Fruit fly (Drosophila melanogaster): Measurements from ENCODE around the gene Cyp4e3.

The Cyp4e3 gene

DNA sequence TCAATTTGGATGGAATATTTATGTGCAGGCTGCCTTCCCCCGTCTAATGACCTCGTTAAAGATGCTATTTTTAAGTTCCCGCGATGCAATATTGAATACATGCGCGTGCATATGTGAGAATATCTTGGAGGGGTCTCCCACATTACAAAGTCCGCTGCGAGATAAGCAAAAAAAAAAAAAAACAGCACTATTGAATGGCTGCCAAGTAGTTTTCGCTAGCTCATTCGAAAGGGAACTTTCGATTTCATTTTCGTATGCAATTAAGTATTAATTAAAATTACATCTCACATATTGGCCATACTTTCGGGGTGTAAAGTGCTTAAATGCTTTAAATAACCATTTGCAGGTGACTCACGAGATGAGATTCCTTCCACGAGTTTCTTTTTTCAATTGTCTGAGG, 42.8 kb downstream of the Cyp4e3 start (continued):
- TF ChIP-seq CG32006 (GFP tag; optimal IDR thresholded peaks at IDR 0.05) (no peak), Hr4 (GFP tag; optimal IDR thresholded peaks at IDR 0.05) (peak; percentile 28), Gug (GFP tag; IDR thresholded peaks at IDR 0.05) (no peak), vri (GFP tag; optimal IDR thresholded peaks at IDR 0.05) (no peak), CG10669 (GFP tag; optimal IDR thresholded peaks at IDR 0.05) (peak; percentile 10), pdm3 (GFP tag; optimal IDR thresholded peaks at IDR 0.05) (no peak), Sox15 (GFP tag; optimal IDR thresholded peaks at IDR 0.05) (no peak), CG8632 (GFP tag; optimal IDR thresholded peaks at IDR 0.05) (no peak), OdsH (GFP tag; optimal IDR thresholded peaks at IDR 0.05) (no peak), CG3919 (GFP tag; optimal IDR thresholded peaks at IDR 0.05) (no peak), CG11762 (GFP tag; optimal IDR thresholded peaks at IDR 0.05; ENCODE audit: insufficient read depth) (no peak), acj6 (GFP tag; optimal IDR thresholded peaks at IDR 0.05) (no peak), CG3032 (tag; optimal IDR thresholded peaks at IDR 0.05) (no peak), Ets21C (GFP tag; optimal IDR thresholded peaks at IDR 0.05) (no peak), Eip78C (GFP tag) (peak; percentile 49), CG10631 (GFP tag; optimal IDR thresholded peaks at IDR 0.05) (no peak), CG8119 (GFP tag; IDR thresholded peaks at IDR 0.05) (peak; percentile 55; the same call in 2 of the 3 replicates), CG9139 (GFP tag; optimal IDR thresholded peaks at IDR 0.05) (no peak), topi (GFP tag; optimal IDR thresholded peaks at IDR 0.05) (no peak), CG6792 (GFP tag; optimal IDR thresholded peaks at IDR 0.05) (no peak), CG1621 (tag; optimal IDR thresholded peaks at IDR 0.05) (no peak), Eip75B (GFP tag; optimal IDR thresholded peaks at IDR 0.05) (no peak), CG11902 (GFP tag; optimal IDR thresholded peaks at IDR 0.05) (no peak), net (GFP tag; optimal IDR thresholded peaks at IDR 0.05) (no peak), lz (GFP tag; optimal IDR thresholded peaks at IDR 0.05) (no peak), achi (GFP tag; optimal IDR thresholded peaks at IDR 0.05) (no peak), fkh (GFP tag; optimal IDR thresholded peaks at IDR 0.05) (no peak), CG4318 (GFP tag; optimal IDR thresholded peaks at IDR 0.05) (no peak), salr (GFP tag; optimal IDR thresholded peaks at IDR 0.05) (peak in 1 of 2 experiments; percentile 13), CG11294 (GFP tag; IDR thresholded peaks at IDR 0.05) (no peak), Lpt (GFP tag; optimal IDR thresholded peaks at IDR 0.05) (peak; percentile 42), spab (GFP tag; optimal IDR thresholded peaks at IDR 0.05) (peak; percentile 29)

DNA sequence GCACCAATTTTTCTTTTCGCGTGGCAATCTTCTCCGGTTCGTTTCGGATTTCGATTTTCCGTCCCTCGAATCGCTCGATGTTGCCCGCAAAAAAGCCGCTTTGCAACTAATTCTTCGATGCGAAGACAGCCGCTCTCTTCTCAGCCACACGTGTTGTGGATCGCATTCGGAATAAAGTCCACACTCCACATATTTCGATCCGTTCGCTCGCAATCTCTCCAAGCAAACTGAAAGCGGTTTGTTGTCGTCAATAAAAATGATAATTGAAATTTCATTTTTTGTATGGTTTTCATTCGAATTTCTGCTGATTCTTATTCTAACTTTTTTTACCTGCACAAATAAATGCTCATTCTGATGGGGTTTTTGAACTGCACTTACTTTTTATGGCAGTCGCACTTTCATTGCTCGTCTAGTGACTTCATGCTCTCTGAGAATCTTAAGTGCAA, 44.0 kb downstream of the Cyp4e3 start, which contains the start of gene CG31710:
TSS of gene CG31710 (minus strand) at position 83 of the 446 bp plus-strand sequence.
- TF ChIP-seq CG8632 (GFP tag; optimal IDR thresholded peaks at IDR 0.05) (no peak), Sox14 (GFP tag; optimal IDR thresholded peaks at IDR 0.05) (peak; percentile 9), CG16779 (tag; optimal IDR thresholded peaks at IDR 0.05) (peak; percentile 36), pdm3 (GFP tag; optimal IDR thresholded peaks at IDR 0.05) (no peak), OdsH (GFP tag; optimal IDR thresholded peaks at IDR 0.05) (no peak), lz (GFP tag; optimal IDR thresholded peaks at IDR 0.05) (no peak), CG6792 (GFP tag; optimal IDR thresholded peaks at IDR 0.05) (no peak), CG7368 (GFP tag; optimal IDR thresholded peaks at IDR 0.05) (peak; percentile 15), acj6 (GFP tag; optimal IDR thresholded peaks at IDR 0.05) (no peak), ss (GFP tag; optimal IDR thresholded peaks at IDR 0.05) (peak; percentile 12 to 33), CG10669 (GFP tag; optimal IDR thresholded peaks at IDR 0.05) (no peak), CG9139 (GFP tag; optimal IDR thresholded peaks at IDR 0.05) (peak; percentile 40), CG6276 (GFP tag; optimal IDR thresholded peaks at IDR 0.05) (peak; percentile 38), Hr4 (GFP tag; optimal IDR thresholded peaks at IDR 0.05) (no peak), fd85E (GFP tag; optimal IDR thresholded peaks at IDR 0.05) (peak; percentile 3), dac (GFP tag; optimal IDR thresholded peaks at IDR 0.05) (no peak), CG11294 (GFP tag; IDR thresholded peaks at IDR 0.05) (no peak), spab (GFP tag; optimal IDR thresholded peaks at IDR 0.05) (no peak), CG32006 (GFP tag; optimal IDR thresholded peaks at IDR 0.05) (no peak), CG11902 (GFP tag; optimal IDR thresholded peaks at IDR 0.05) (no peak), vri (GFP tag; optimal IDR thresholded peaks at IDR 0.05) (peak; percentile 39), Eip78C (GFP tag) (peak; percentile 69), Gug (GFP tag; IDR thresholded peaks at IDR 0.05) (no peak), CG6854 (GFP tag; optimal IDR thresholded peaks at IDR 0.05) (peak; percentile 36), Ets96B (tag; optimal IDR thresholded peaks at IDR 0.05) (no peak), topi (GFP tag; optimal IDR thresholded peaks at IDR 0.05) (peak; percentile 15), svp (GFP tag) (peak; percentile 59), eg (GFP tag; IDR thresholded peaks at IDR 0.05) (peak; percentile 25; the same call in 1 of the 3 replicates), Met (GFP tag; optimal IDR thresholded peaks at IDR 0.05) (peak; percentile 9), CG3032 (tag; optimal IDR thresholded peaks at IDR 0.05) (no peak), achi (GFP tag; optimal IDR thresholded peaks at IDR 0.05) (no peak), Lpt (GFP tag; optimal IDR thresholded peaks at IDR 0.05) (peak; percentile 33), CG34406 (GFP tag; optimal IDR thresholded peaks at IDR 0.05) (no peak), CG4318 (GFP tag; optimal IDR thresholded peaks at IDR 0.05) (no peak), CG11762 (GFP tag; optimal IDR thresholded peaks at IDR 0.05; ENCODE audit: insufficient read depth) (no peak), Hr38 (GFP tag; optimal IDR thresholded peaks at IDR 0.05) (no peak), CG15336 (GFP tag; IDR thresholded peaks at IDR 0.05) (peak; percentile 21; the same call in 1 of the 2 replicates), CG8119 (GFP tag; IDR thresholded peaks at IDR 0.05) (no peak), net (GFP tag; optimal IDR thresholded peaks at IDR 0.05) (peak; percentile 40), salr (GFP tag; optimal IDR thresholded peaks at IDR 0.05) (no peak)

Data from whole organism, prepupa.